Fruit fly (Drosophila melanogaster) whole organism, embryonic: Measurements from ENCODE around the gene vih.
A peak's percentile ranks its signal among the peaks of the same experiment; 100 is the strongest.

Experiments used
- Awh ChIP-seq: fragments of 200-800 bp; sonication (Bioruptor generic); IDR thresholded peaks from 2 replicates; pipeline ENCODE4, ENCODE4 v1.3.6; 2022; ENCODE audit warnings: missing biosample characterization, missing genetic modification characterization
- CG10462 ChIP-seq: fragments of 200-800 bp; sonication (Bioruptor generic); optimal IDR thresholded peaks from 2 replicates; lab custom pipeline; 2016; ENCODE audit warnings: missing biosample characterization, missing genetic modification characterization
- CG11456 ChIP-seq: fragments of 200-800 bp; sonication (Bioruptor generic); IDR thresholded peaks from 3 replicates; pipeline ENCODE4 v1.3.6; 2022; ENCODE audit warnings: missing biosample characterization, missing genetic modification characterization
- CG13123 ChIP-seq: fragments of 200-800 bp; sonication (Bioruptor generic); optimal IDR thresholded peaks from 2 replicates; lab custom pipeline; 2016; ENCODE audit warnings: missing biosample characterization, missing genetic modification characterization
- CG14965 ChIP-seq: fragments of 200-800 bp; sonication (Bioruptor generic); optimal IDR thresholded peaks from 2 replicates; lab custom pipeline; 2016; ENCODE audit warnings: missing biosample characterization, missing genetic modification characterization, borderline replicate concordance
- CG15514 ChIP-seq: fragments of 200-800 bp; sonication (Bioruptor generic); optimal IDR thresholded peaks from 3 replicates; lab custom pipeline; 2017; ENCODE audit warnings: missing biosample characterization, missing genetic modification characterization, mild to moderate bottlenecking, moderate library complexity, missing genetic modification reagents
- CG32772 ChIP-seq: fragments of 200-800 bp; sonication (Bioruptor generic); IDR thresholded peaks from 2 replicates; pipeline ENCODE4 v1.3.6; 2022; ENCODE audit warnings: missing biosample characterization, missing genetic modification characterization
- CG3838 ChIP-seq: fragments of 200-800 bp; sonication (Bioruptor generic); optimal IDR thresholded peaks from 3 replicates; lab custom pipeline; 2016; ENCODE audit warnings: missing biosample characterization, missing genetic modification characterization
- CG4328 ChIP-seq: fragments of 200-800 bp; sonication (Bioruptor generic); optimal IDR thresholded peaks from 3 replicates; lab custom pipeline; 2017; ENCODE audit warnings: missing biosample characterization, missing genetic modification reagents, missing genetic modification characterization
- CG43689 ChIP-seq: fragments of 200-800 bp; sonication (Bioruptor generic); IDR thresholded peaks from 2 replicates; pipeline ENCODE4 v1.3.6; 2022; ENCODE audit warnings: missing biosample characterization, missing genetic modification characterization
- CG5245 ChIP-seq: fragments of 200-800 bp; sonication (Bioruptor generic); optimal IDR thresholded peaks from 3 replicates; lab custom pipeline; 2016; ENCODE audit warnings: missing biosample characterization, missing genetic modification characterization
- CG7745 ChIP-seq: fragments of 200-800 bp; sonication (Bioruptor generic); optimal IDR thresholded peaks from 2 replicates; lab custom pipeline; 2018; ENCODE audit warnings: missing biosample characterization, mild to moderate bottlenecking, missing genetic modification characterization, moderate library complexity
- CG9215 ChIP-seq: fragments of 200-800 bp; sonication (Bioruptor generic); IDR thresholded peaks from 2 replicates; pipeline ENCODE4 v1.3.6; 2022; ENCODE audit warnings: missing biosample characterization, missing genetic modification characterization
- D19B ChIP-seq: fragments of 200-800 bp; sonication (Bioruptor generic); optimal IDR thresholded peaks from 2 replicates; lab custom pipeline; 2017; ENCODE audit warnings: missing biosample characterization, mild to moderate bottlenecking, missing genetic modification characterization
- Dfd ChIP-seq, 2 experiments: fragments of >200 bp; optimal IDR thresholded peaks; 2 replicates each; lab custom pipeline; 2017; ENCODE audit warnings: missing biosample characterization in 2 of 2, missing genetic modification characterization in 2 of 2
- Doc2 ChIP-seq: fragments of 200-800 bp; sonication (Bioruptor generic); IDR thresholded peaks from 2 replicates; pipeline ENCODE4 v1.3.6; 2022; ENCODE audit warnings: missing biosample characterization, missing genetic modification characterization
- Dref ChIP-seq: fragments of 200-800 bp; sonication (Bioruptor generic); IDR thresholded peaks from 2 replicates; pipeline ENCODE4 v1.3.6; 2022; ENCODE audit warnings: missing biosample characterization, missing genetic modification characterization
- E2f1 ChIP-seq: fragments of 200-800 bp; sonication (Bioruptor generic); IDR thresholded peaks from 2 replicates; pipeline ENCODE4 v1.3.6; 2022; ENCODE audit warnings: missing biosample characterization, missing genetic modification characterization
- H2.0 ChIP-seq: fragments of 200-800 bp; sonication (Bioruptor generic); IDR thresholded peaks from 2 replicates; pipeline ENCODE4 v1.3.6; 2022; ENCODE audit warnings: missing biosample characterization, missing genetic modification characterization
- Hey ChIP-seq: fragments of 200-800 bp; sonication (Bioruptor generic); optimal IDR thresholded peaks from 3 replicates; lab custom pipeline; 2018; ENCODE audit warnings: missing biosample characterization, mild to moderate bottlenecking, missing genetic modification characterization
- Hr78 ChIP-seq, 2 experiments: fragments of 200-800 bp in 1 of 2; fragments of >200 bp in 1 of 2; sonication (Bioruptor generic) in 1 of 2; optimal IDR thresholded peaks; 2 replicates each; lab custom pipeline; 2017 to 2019; ENCODE audit warnings: missing biosample characterization in 2 of 2, missing genetic modification characterization in 2 of 2, mild to moderate bottlenecking in 1 of 2, moderate library complexity in 1 of 2
- Lhr ChIP-seq: fragments of 200-800 bp; sonication (Bioruptor generic); optimal IDR thresholded peaks from 3 replicates; lab custom pipeline; 2017; ENCODE audit warnings: mild to moderate bottlenecking, missing biosample characterization, missing genetic modification reagents, missing genetic modification characterization
- Nf-YB ChIP-seq: fragments of 200-800 bp; sonication (Bioruptor generic); optimal IDR thresholded peaks from 3 replicates; lab custom pipeline; 2019; ENCODE audit warnings: missing biosample characterization, mild to moderate bottlenecking, missing genetic modification characterization, moderate library complexity
- Pdp1 ChIP-seq, 2 experiments: fragments of 200-800 bp; sonication (Bioruptor generic); optimal IDR thresholded peaks; 3 replicates each; lab custom pipeline; 2016; ENCODE audit warnings: missing biosample characterization in 2 of 2, missing genetic modification characterization in 2 of 2, mild to moderate bottlenecking in 1 of 2, moderate library complexity in 1 of 2
- Ssrp ChIP-seq: fragments of 200-800 bp; sonication (Bioruptor generic); optimal IDR thresholded peaks from 2 replicates; lab custom pipeline; 2018; ENCODE audit warnings: missing biosample characterization, mild to moderate bottlenecking, missing genetic modification characterization, moderate library complexity
- TFAM ChIP-seq: fragments of 200-800 bp; sonication (Bioruptor generic); optimal IDR thresholded peaks from 2 replicates; lab custom pipeline; 2017; ENCODE audit warnings: missing biosample characterization, missing genetic modification characterization, inconsistent platforms
- Xrp1 ChIP-seq: fragments of 200-800 bp; sonication (Bioruptor generic); IDR thresholded peaks from 2 replicates; pipeline ENCODE4 v1.3.6; 2022; ENCODE audit warnings: missing biosample characterization, missing genetic modification characterization
- amos ChIP-seq: fragments of 200-800 bp; sonication (Bioruptor generic); IDR thresholded peaks from 2 replicates; pipeline ENCODE4 v1.3.6; 2022; ENCODE audit warnings: missing biosample characterization, missing genetic modification characterization; ENCODE audit not compliant: partially characterized antibody
- ato ChIP-seq: fragments of 200-800 bp; sonication (Bioruptor generic); IDR thresholded peaks from 2 replicates; pipeline ENCODE4 v1.3.6; 2022; ENCODE audit warnings: missing biosample characterization, missing genetic modification characterization; ENCODE audit not compliant: partially characterized antibody
- crol ChIP-seq: fragments of 200-800 bp; sonication (Bioruptor generic); IDR thresholded peaks from 2 replicates; pipeline ENCODE4 v1.3.6; 2022; ENCODE audit warnings: missing biosample characterization, missing genetic modification characterization
- dati ChIP-seq: fragments of 200-800 bp; sonication (Bioruptor generic); IDR thresholded peaks from 2 replicates; pipeline ENCODE4 v1.3.6; 2022; ENCODE audit warnings: missing biosample characterization, missing genetic modification characterization
- dm ChIP-seq: fragments of 200-800 bp; sonication (Bioruptor generic); optimal IDR thresholded peaks from 3 replicates; lab custom pipeline; 2016; ENCODE audit warnings: missing biosample characterization, missing genetic modification characterization
- ewg ChIP-seq: fragments of 200-800 bp; sonication (Bioruptor generic); optimal IDR thresholded peaks from 3 replicates; lab custom pipeline; 2017; ENCODE audit warnings: mild to moderate bottlenecking, missing biosample characterization, missing genetic modification reagents, missing genetic modification characterization
- gcm ChIP-seq: fragments of 200-800 bp; sonication (Bioruptor generic); optimal IDR thresholded peaks from 2 replicates; lab custom pipeline; 2019; ENCODE audit warnings: missing biosample characterization, mild to moderate bottlenecking, missing genetic modification characterization, moderate library complexity
- gfzf ChIP-seq: fragments of 200-800 bp; sonication (Bioruptor generic); optimal IDR thresholded peaks from 2 replicates; lab custom pipeline; 2016; ENCODE audit warnings: missing biosample characterization, mild to moderate bottlenecking, missing genetic modification characterization, moderate library complexity
- h ChIP-seq: fragments of >200 bp; optimal IDR thresholded peaks from 2 replicates; lab custom pipeline; 2017
- jing ChIP-seq: fragments of 200-800 bp; sonication (Bioruptor generic); optimal IDR thresholded peaks from 2 replicates; lab custom pipeline; 2018; ENCODE audit warnings: missing biosample characterization, mild to moderate bottlenecking, missing genetic modification characterization
- kni ChIP-seq: fragments of 200-800 bp; sonication (Bioruptor generic); optimal IDR thresholded peaks from 3 replicates; lab custom pipeline; 2017; ENCODE audit warnings: mild to moderate bottlenecking, missing biosample characterization, missing genetic modification reagents, missing genetic modification characterization
- lmd ChIP-seq: fragments of 200-800 bp; sonication (Bioruptor generic); IDR thresholded peaks from 2 replicates; pipeline ENCODE4 v1.3.6; 2022; ENCODE audit warnings: missing biosample characterization, missing genetic modification characterization
- lola ChIP-seq, 3 experiments: fragments of >200 bp in 2 of 3; fragments of 200-800 bp in 1 of 3; sonication (Bioruptor generic) in 1 of 3; optimal IDR thresholded peaks; 2 replicates each; lab custom pipeline; 2017 to 2019; ENCODE audit warnings: missing biosample characterization in 3 of 3, missing genetic modification characterization in 3 of 3, mild to moderate bottlenecking in 1 of 3, moderate library complexity in 1 of 3
- peb ChIP-seq: fragments of 200-800 bp; sonication (Bioruptor generic); IDR thresholded peaks from 2 replicates; pipeline ENCODE4 v1.3.6; 2022; ENCODE audit warnings: missing biosample characterization, missing genetic modification characterization
- run ChIP-seq: fragments of 200-800 bp; sonication (Bioruptor generic); optimal IDR thresholded peaks from 3 replicates; lab custom pipeline; 2018; ENCODE audit warnings: missing biosample characterization, mild to moderate bottlenecking, missing genetic modification characterization
- sens-2 ChIP-seq: fragments of 200-800 bp; sonication (Bioruptor generic); IDR thresholded peaks from 2 replicates; pipeline ENCODE4 v1.3.6; 2022; ENCODE audit warnings: missing biosample characterization, missing genetic modification characterization
- stc ChIP-seq: fragments of 200-800 bp; sonication (Bioruptor generic); IDR thresholded peaks from 2 replicates; pipeline ENCODE4 v1.3.6; 2022; ENCODE audit warnings: missing biosample characterization, missing genetic modification characterization
- tna ChIP-seq: fragments of 200-800 bp; sonication (Bioruptor generic); IDR thresholded peaks from 2 replicates; pipeline ENCODE4 v1.3.6; 2022; ENCODE audit warnings: missing biosample characterization, missing genetic modification characterization; ENCODE audit not compliant: partially characterized antibody
- ttk ChIP-seq: fragments of 200-800 bp; sonication (Bioruptor generic); IDR thresholded peaks from 2 replicates; pipeline ENCODE4 v2.1.2; 2022; ENCODE audit warnings: missing biosample characterization, missing genetic modification characterization
- tx ChIP-seq: fragments of 200-800 bp; sonication (Bioruptor generic); optimal IDR thresholded peaks from 2 replicates; lab custom pipeline; 2016; ENCODE audit warnings: missing biosample characterization, missing genetic modification characterization
- unpg ChIP-seq: fragments of 200-800 bp; sonication (Bioruptor generic); optimal IDR thresholded peaks from 3 replicates; lab custom pipeline; 2018; ENCODE audit warnings: missing biosample characterization, mild to moderate bottlenecking, missing genetic modification characterization, moderate library complexity
- wor ChIP-seq: fragments of 200-800 bp; sonication (Bioruptor generic); IDR thresholded peaks from 2 replicates; pipeline ENCODE4 v1.3.6; 2022; ENCODE audit warnings: missing biosample characterization, missing genetic modification characterization
- zfh2 ChIP-seq: fragments of 200-800 bp; sonication (Bioruptor generic); optimal IDR thresholded peaks from 2 replicates; lab custom pipeline; 2016; ENCODE audit warnings: missing biosample characterization, missing genetic modification characterization

The vih gene

dm6 chr3L:12529431-12530007 lies 25.4 kb downstream of the vih start (continued):
- 0 out of 2 replicates have a peak, but pooled peaks have one; percentile 50 for TF ChIP-seq stc (GFP tag; lab: Robert Waterston, UW)
- TF ChIP-seq CG7745 (tag; lab: Kevin White, UChicago) = no peak
- TF ChIP-seq TFAM (GFP tag; lab: Kevin White, UChicago) = no peak
- TF ChIP-seq Dfd (GFP tag; optimal IDR thresholded peaks at IDR 0.05; lab: Kevin White, UChicago) = no peak
- TF ChIP-seq CG9215 (GFP tag; lab: Robert Waterston, UW) = no peak
- TF ChIP-seq Doc2 (GFP tag; lab: Robert Waterston, UW) = no peak
- peak; percentile 66 for TF ChIP-seq unpg (GFP tag; lab: Kevin White, UChicago)
- no peak for TF ChIP-seq Lhr (GFP tag; lab: Kevin White, UChicago)
- peak; percentile 12 for TF ChIP-seq Nf-YB (GFP tag; lab: Kevin White, UChicago)
- TF ChIP-seq kni (GFP tag; lab: Kevin White, UChicago) = no peak
- TF ChIP-seq CG10462 = no peak
- peak; percentile 21 for TF ChIP-seq gcm (GFP tag; lab: Kevin White, UChicago)
- peak; percentile 23; the same call in 1 of the 2 replicates for TF ChIP-seq CG32772 (GFP tag; lab: Robert Waterston, UW)
- 0 out of 2 replicates have a peak, but pooled peaks have one; percentile 38 for TF ChIP-seq dati
- no peak for TF ChIP-seq Hey
- TF ChIP-seq lmd (GFP tag; lab: Robert Waterston, UW) = peak; percentile 55
- peak; percentile 41 for TF ChIP-seq Ssrp (tag; lab: Kevin White, UChicago)
- peak; percentile 71 for TF ChIP-seq Xrp1 (GFP tag; lab: Robert Waterston, UW)
- TF ChIP-seq dm = no peak
- TF ChIP-seq tx (GFP tag; lab: Kevin White, UChicago) = no peak
- TF ChIP-seq CG3838 (GFP tag; lab: Kevin White, UChicago) = no peak
- no peak for TF ChIP-seq CG4328 (GFP tag; lab: Kevin White, UChicago)
- peak in 1 of 2 experiments; percentile 40 for TF ChIP-seq Pdp1 (GFP tag; optimal IDR thresholded peaks at IDR 0.05; lab: Kevin White, UChicago)
- no peak for TF ChIP-seq CG13123
- TF ChIP-seq CG11456 (GFP tag; lab: Robert Waterston, UW) = peak; percentile 70; the same call in 2 of the 3 replicates
- TF ChIP-seq peb = no peak
- TF ChIP-seq zfh2 (GFP tag; lab: Kevin White, UChicago) = no peak
- peak in 1 of 3 experiments; percentile 38 for TF ChIP-seq lola (GFP tag; optimal IDR thresholded peaks at IDR 0.05; lab: Kevin White, UChicago)
- no peak for TF ChIP-seq jing (GFP tag; lab: Kevin White, UChicago)
- TF ChIP-seq Hr78 (GFP tag; optimal IDR thresholded peaks at IDR 0.05; lab: Kevin White, UChicago) = peak in 1 of 2 experiments; percentile 53
- TF ChIP-seq crol (GFP tag; lab: Robert Waterston, UW) = no peak
- TF ChIP-seq tna (GFP tag; lab: Robert Waterston, UW) = no peak
- peak; percentile 12; the same call in 1 of the 2 replicates for TF ChIP-seq E2f1
- TF ChIP-seq CG15514 (GFP tag; lab: Kevin White, UChicago) = peak; percentile 9
- TF ChIP-seq ato (GFP tag; lab: Robert Waterston, UW) = no peak
- 0 out of 2 replicates have a peak, but pooled peaks have one; percentile 25 for TF ChIP-seq wor (GFP tag; lab: Robert Waterston, UW)
- no peak for TF ChIP-seq D19B (GFP tag; lab: Kevin White, UChicago)
- peak; percentile 50; the same call in 1 of the 2 replicates for TF ChIP-seq ttk (GFP tag; lab: Robert Waterston, UW)
- TF ChIP-seq gfzf (GFP tag; lab: Kevin White, UChicago) = no peak
- TF ChIP-seq CG5245 = peak; percentile 27
- 0 out of 2 replicates have a peak, but pooled peaks have one; percentile 25 for TF ChIP-seq H2.0 (GFP tag; lab: Robert Waterston, UW)
- 0 out of 2 replicates have a peak, but pooled peaks have one; percentile 19 for TF ChIP-seq sens-2 (GFP tag; lab: Robert Waterston, UW)
- TF ChIP-seq ewg = no peak
- TF ChIP-seq CG14965 = no peak
- TF ChIP-seq Awh = peak; percentile 77
- no peak for TF ChIP-seq Dref (GFP tag; lab: Robert Waterston, UW)
- no peak for TF ChIP-seq CG43689 (GFP tag; lab: Robert Waterston, UW)
- no peak for TF ChIP-seq h (lab: Kevin White, UChicago)
- peak; percentile 55 for TF ChIP-seq run (tag; lab: Kevin White, UChicago)
- no peak for TF ChIP-seq amos (GFP tag; lab: Robert Waterston, UW)
